Worm (Caenorhabditis elegans) whole organism, L4 larva: ENCODE measurements around the gene C55C3.4.

Experiments used
- F44E2.7 ChIP-seq: fragments of 200-800 bp; sonication (Bioruptor generic); IDR thresholded peaks from 2 replicates; pipeline ENCODE4 v2.1.2; 2022; ENCODE audit warnings: missing genetic modification characterization, missing compliant biosample characterization
- R02D3.7 ChIP-seq: fragments of 150-350 bp; sonication (generic microtip); optimal IDR thresholded peaks from 3 replicates; lab custom pipeline; 2014; ENCODE audit warnings: missing biosample characterization, missing genetic modification characterization
- T20F7.1 ChIP-seq: fragments of 200-800 bp; sonication (Bioruptor generic); optimal IDR thresholded peaks from 2 replicates; lab custom pipeline; 2018; ENCODE audit warnings: mild to moderate bottlenecking, missing genetic modification characterization, missing compliant biosample characterization
- T26A8.4 ChIP-seq: fragments of 200-800 bp; sonication (Bioruptor generic); IDR thresholded peaks from 2 replicates; pipeline ENCODE4 v1.3.6; 2022; ENCODE audit warnings: missing genetic modification characterization, missing compliant biosample characterization
- Y48G9A.11 ChIP-seq: fragments of 200-800 bp; sonication (Bioruptor generic); IDR thresholded peaks from 2 replicates; pipeline ENCODE4 v1.3.6; 2022; ENCODE audit warnings: missing genetic modification reagents, missing genetic modification characterization, missing compliant biosample characterization
- Y5F2A.4 ChIP-seq: fragments of 200-800 bp; sonication (Bioruptor generic); optimal IDR thresholded peaks from 2 replicates; lab custom pipeline; 2018; ENCODE audit warnings: mild to moderate bottlenecking, missing genetic modification characterization, missing compliant biosample characterization
- Y75B8A.6 ChIP-seq: fragments of 200-800 bp; sonication (Bioruptor generic); IDR thresholded peaks from 2 replicates; pipeline ENCODE4 v1.3.6; 2022; ENCODE audit warnings: missing genetic modification reagents, missing genetic modification characterization, missing compliant biosample characterization
- ZK337.2 ChIP-seq: fragments of 200-800 bp; sonication (Bioruptor generic); IDR thresholded peaks from 2 replicates; pipeline ENCODE4 v1.3.6; 2022; ENCODE audit warnings: missing genetic modification reagents, missing genetic modification characterization, missing compliant biosample characterization
- aha-1 ChIP-seq: fragments of 150-350 bp; peaks from one replicate; lab custom pipeline; 2014; ENCODE audit warnings: missing biosample characterization, missing genetic modification characterization
- ama-1 ChIP-seq: fragments of 150-350 bp; optimal IDR thresholded peaks from 2 replicates; lab custom pipeline; 2014; ENCODE audit warnings: inconsistent platforms, mixed read lengths
- arid-1 ChIP-seq: fragments of 200-800 bp; sonication (Bioruptor generic); conservative IDR thresholded peaks from 2 replicates; pipeline ENCODE4 v1.3.6; 2022; ENCODE audit warnings: missing genetic modification reagents, missing genetic modification characterization, missing compliant biosample characterization
- attf-4 ChIP-seq: sonication (generic microtip); optimal IDR thresholded peaks from 3 replicates; lab custom pipeline; 2017; ENCODE audit warnings: missing biosample characterization, missing genetic modification characterization
- ceh-44 ChIP-seq: fragments of 200-800 bp; sonication (Bioruptor generic); IDR thresholded peaks from 2 replicates; pipeline ENCODE4 v1.3.6; 2022; ENCODE audit warnings: missing genetic modification reagents, missing genetic modification characterization, missing compliant biosample characterization
- ceh-62 ChIP-seq: sonication (generic microtip); optimal IDR thresholded peaks from 2 replicates; lab custom pipeline; 2017; ENCODE audit warnings: missing biosample characterization, missing genetic modification characterization
- ces-1 ChIP-seq: fragments of 150-350 bp; sonication (generic microtip); optimal IDR thresholded peaks from 4 replicates; lab custom pipeline; 2014; ENCODE audit warnings: missing biosample characterization, missing genetic modification reagents, missing genetic modification characterization
- cey-2 ChIP-seq: sonication (generic microtip); optimal IDR thresholded peaks from 3 replicates; lab custom pipeline; 2017; ENCODE audit warnings: missing genetic modification characterization, mild to moderate bottlenecking, missing compliant biosample characterization, antibody characterized with exemption, borderline replicate concordance; ENCODE audit not compliant: insufficient read depth
- dmd-8 ChIP-seq: fragments of 200-800 bp; sonication (Bioruptor generic); IDR thresholded peaks from 2 replicates; pipeline ENCODE4 v1.3.6; 2022; ENCODE audit warnings: missing genetic modification characterization, missing compliant biosample characterization
- dmd-9 ChIP-seq: fragments of 200-800 bp; sonication (Bioruptor generic); IDR thresholded peaks from 2 replicates; pipeline ENCODE4 v1.3.6; 2022; ENCODE audit warnings: missing genetic modification reagents, missing genetic modification characterization, missing compliant biosample characterization
- duxl-1 ChIP-seq: sonication (generic microtip); optimal IDR thresholded peaks from 2 replicates; lab custom pipeline; 2016; ENCODE audit warnings: mild to moderate bottlenecking, missing genetic modification characterization, moderate library complexity, missing compliant biosample characterization; ENCODE audit not compliant: poor library complexity
- dve-1 ChIP-seq: sonication (generic microtip); optimal IDR thresholded peaks from 2 replicates; lab custom pipeline; 2017; ENCODE audit warnings: antibody characterized with exemption, mild to moderate bottlenecking, missing genetic modification characterization, missing compliant biosample characterization; ENCODE audit not compliant: insufficient read depth
- hlh-30 ChIP-seq: sonication (generic microtip); optimal IDR thresholded peaks from 2 replicates; lab custom pipeline; 2017; ENCODE audit warnings: antibody characterized with exemption, mild to moderate bottlenecking, missing genetic modification characterization, missing compliant biosample characterization; ENCODE audit not compliant: insufficient read depth
- hmg-1.1 ChIP-seq: fragments of 200-800 bp; sonication (Bioruptor generic); IDR thresholded peaks from 2 replicates; pipeline ENCODE4 v1.3.6; 2022; ENCODE audit warnings: missing genetic modification reagents, missing genetic modification characterization, missing compliant biosample characterization
- jun-1 ChIP-seq: fragments of 150-350 bp; optimal IDR thresholded peaks from 2 replicates; lab custom pipeline; 2014; ENCODE audit warnings: missing biosample characterization, missing genetic modification reagents, missing genetic modification characterization
- lin-1 ChIP-seq: fragments of 200-800 bp; sonication (Bioruptor generic); IDR thresholded peaks from 2 replicates; pipeline ENCODE4 v1.3.6; 2022; ENCODE audit warnings: missing genetic modification reagents, missing genetic modification characterization, missing compliant biosample characterization
- lin-29 ChIP-seq: fragments of 200-800 bp; sonication (Bioruptor generic); IDR thresholded peaks from 2 replicates; pipeline ENCODE4 v1.3.6; 2022; ENCODE audit warnings: missing genetic modification reagents, missing genetic modification characterization, missing compliant biosample characterization
- lin-38 ChIP-seq: fragments of 200-800 bp; sonication (Bioruptor generic); IDR thresholded peaks from 2 replicates; pipeline ENCODE4 v1.3.6; 2022; ENCODE audit warnings: missing genetic modification reagents, missing genetic modification characterization, missing compliant biosample characterization
- lsy-2 ChIP-seq, 2 experiments: fragments of 150-350 bp in 1 of 2; sonication (generic microtip) in 1 of 2; optimal IDR thresholded peaks; 2 replicates each; lab custom pipeline; 2014 to 2017; ENCODE audit warnings: missing biosample characterization in 2 of 2, missing genetic modification characterization in 2 of 2
- mdt-29 ChIP-seq: fragments of 200-800 bp; sonication (Bioruptor generic); IDR thresholded peaks from 2 replicates; pipeline ENCODE4 v1.3.6; 2022; ENCODE audit warnings: missing genetic modification reagents, missing genetic modification characterization, missing compliant biosample characterization
- mxl-3 ChIP-seq: fragments of 200-800 bp; sonication (Bioruptor generic); optimal IDR thresholded peaks from 2 replicates; lab custom pipeline; 2018; ENCODE audit warnings: mild to moderate bottlenecking, missing genetic modification characterization, missing compliant biosample characterization
- nhr-10 ChIP-seq: fragments of 150-350 bp; optimal IDR thresholded peaks from 2 replicates; lab custom pipeline; 2014; ENCODE audit warnings: missing biosample characterization, missing genetic modification characterization
- nhr-102 ChIP-seq: sonication (generic microtip); optimal IDR thresholded peaks from 2 replicates; lab custom pipeline; 2016; ENCODE audit warnings: mild to moderate bottlenecking, missing genetic modification characterization, moderate library complexity, missing compliant biosample characterization
- nhr-111 ChIP-seq: fragments of 200-800 bp; sonication (Bioruptor generic); optimal IDR thresholded peaks from 2 replicates; lab custom pipeline; 2018; ENCODE audit warnings: mild to moderate bottlenecking, missing genetic modification characterization, missing compliant biosample characterization
- nhr-28 ChIP-seq: fragments of 150-350 bp; optimal IDR thresholded peaks from 2 replicates; lab custom pipeline; 2014; ENCODE audit warnings: missing biosample characterization, missing genetic modification characterization
- nhr-42 ChIP-seq: fragments of 200-800 bp; sonication (Bioruptor generic); IDR thresholded peaks from 2 replicates; pipeline ENCODE4 v1.3.6; 2022; ENCODE audit warnings: missing genetic modification characterization, missing compliant biosample characterization
- nhr-48 ChIP-seq: sonication (generic microtip); optimal IDR thresholded peaks from 2 replicates; lab custom pipeline; 2016; ENCODE audit warnings: mild to moderate bottlenecking, missing genetic modification characterization, missing compliant biosample characterization
- nhr-6 ChIP-seq: fragments of 150-350 bp; optimal IDR thresholded peaks from 2 replicates; lab custom pipeline; 2014; ENCODE audit warnings: missing biosample characterization, missing genetic modification characterization
- nhr-76 ChIP-seq: fragments of 150-350 bp; optimal IDR thresholded peaks from 2 replicates; lab custom pipeline; 2014; ENCODE audit warnings: missing biosample characterization, missing genetic modification characterization
- rbr-2 ChIP-seq: sonication (generic microtip); optimal IDR thresholded peaks from 2 replicates; lab custom pipeline; 2016; ENCODE audit warnings: missing genotype, missing genetic modification characterization, missing compliant biosample characterization
- saeg-2 ChIP-seq: fragments of 200-800 bp; sonication (Bioruptor generic); IDR thresholded peaks from 2 replicates; pipeline ENCODE4 v1.3.6; 2022; ENCODE audit warnings: missing genetic modification reagents, missing genetic modification characterization, missing compliant biosample characterization
- set-16 ChIP-seq: fragments of 200-800 bp; sonication (Bioruptor generic); IDR thresholded peaks from 2 replicates; pipeline ENCODE4 v1.3.6; 2022; ENCODE audit warnings: missing genetic modification reagents, missing genetic modification characterization, missing compliant biosample characterization
- snpc-4 ChIP-seq: fragments of 150-350 bp; optimal IDR thresholded peaks from 2 replicates; lab custom pipeline; 2014; ENCODE audit warnings: missing biosample characterization, missing genetic modification characterization
- spr-3 ChIP-seq: fragments of 200-800 bp; sonication (Bioruptor generic); optimal IDR thresholded peaks from 2 replicates; lab custom pipeline; 2018; ENCODE audit warnings: mild to moderate bottlenecking, missing genetic modification characterization, missing compliant biosample characterization
- tra-1 ChIP-seq: fragments of 200-800 bp; sonication (Bioruptor generic); IDR thresholded peaks from 2 replicates; pipeline ENCODE4 v1.3.6; 2022; ENCODE audit warnings: missing genetic modification reagents, missing genetic modification characterization, missing compliant biosample characterization
- unc-39 ChIP-seq: sonication (generic microtip); optimal IDR thresholded peaks from 2 replicates; lab custom pipeline; 2017; ENCODE audit warnings: missing biosample characterization, missing genetic modification characterization
- unc-62 ChIP-seq, 3 experiments: fragments of 150-350 bp in 1 of 3; sonication (generic microtip); optimal IDR thresholded peaks in 2 of 3; peaks in 1 of 3; 1 replicate in 1 of 3; 2 replicates in 2 of 3; lab custom pipeline; 2014 to 2017; ENCODE audit warnings: missing biosample characterization in 3 of 3, missing genetic modification characterization in 3 of 3, missing genetic modification reagents in 3 of 3, missing genotype in 1 of 3
- zag-1 ChIP-seq: fragments of 150-350 bp; optimal IDR thresholded peaks from 2 replicates; lab custom pipeline; 2014; ENCODE audit warnings: missing biosample characterization, missing genetic modification characterization
- zfp-2 ChIP-seq: sonication (generic microtip); optimal IDR thresholded peaks from 2 replicates; lab custom pipeline; 2016; ENCODE audit warnings: mild to moderate bottlenecking, missing genetic modification characterization, missing compliant biosample characterization
- zfp-3 ChIP-seq: fragments of 200-800 bp; sonication (Bioruptor generic); conservative IDR thresholded peaks from 2 replicates; pipeline ENCODE4 v1.3.6; 2022; ENCODE audit warnings: missing genetic modification reagents, missing genetic modification characterization, missing compliant biosample characterization
- zip-2 ChIP-seq: fragments of 150-350 bp; optimal IDR thresholded peaks from 2 replicates; lab custom pipeline; 2014; ENCODE audit warnings: missing biosample characterization, missing genetic modification characterization

C55C3.4 gene

ce11 chrIV:5660239-5660638, 17.7 kb downstream of the C55C3.4 start, which contains the start of gene skn-1 (continued):
- no peak for TF ChIP-seq rbr-2
- no peak for TF ChIP-seq zag-1 (tag; lab: Kevin White, UChicago)
- no peak for TF ChIP-seq nhr-48 (tag; lab: Kevin White, UChicago)
- TF ChIP-seq hlh-30 (tag; lab: Kevin White, UChicago): peak; percentile 9
- TF ChIP-seq duxl-1: peak; percentile 27
- 0 out of 2 replicates have a peak, but pooled peaks have one; percentile 14 for TF ChIP-seq nhr-42 (GFP tag; lab: Robert Waterston, UW)
- TF ChIP-seq dve-1 (tag; lab: Kevin White, UChicago): no peak
- no peak for TF ChIP-seq Y5F2A.4 (GFP tag; lab: Kevin White, UChicago)
- TF ChIP-seq jun-1 (tag; lab: Kevin White, UChicago): no peak
- TF ChIP-seq T20F7.1: no peak
- TF ChIP-seq T26A8.4: 0 out of 2 replicates have a peak, but pooled peaks have one; percentile 12
- TF ChIP-seq unc-62 (GFP tag; optimal IDR thresholded peaks at IDR 0.05 in 1 of 2; lab: Kevin White, UChicago): no peak
- TF ChIP-seq unc-62 (tag; optimal IDR thresholded peaks at IDR 0.05; lab: Kevin White, UChicago): no peak

- TF ChIP-seq Y75B8A.6 (GFP tag; lab: Robert Waterston, UW) (no peak), mdt-29 (GFP tag; lab: Robert Waterston, UW) (no peak), nhr-102 (tag; lab: Kevin White, UChicago) (no peak), ceh-62 (tag; lab: Kevin White, UChicago) (no peak), nhr-28 (tag; lab: Kevin White, UChicago) (peak; percentile 80), ama-1 (lab: Kevin White, UChicago) (no peak), tra-1 (GFP tag; lab: Robert Waterston, UW) (no peak), zag-1 (tag; lab: Kevin White, UChicago) (no peak), snpc-4 (tag; lab: Kevin White, UChicago) (no peak), nhr-10 (tag; lab: Kevin White, UChicago) (no peak), dmd-8 (GFP tag; lab: Robert Waterston, UW) (no peak), R02D3.7 (tag; lab: Kevin White, UChicago) (no peak), lsy-2 (tag; optimal IDR thresholded peaks at IDR 0.05; lab: Kevin White, UChicago) (no peak), spr-3 (GFP tag; lab: Kevin White, UChicago) (no peak), zip-2 (tag; lab: Kevin White, UChicago) (no peak), nhr-42 (GFP tag; lab: Robert Waterston, UW) (no peak), cey-2 (tag; lab: Kevin White, UChicago) (no peak), ceh-44 (GFP tag; lab: Robert Waterston, UW) (no peak), aha-1 (peak; percentile 32), ces-1 (no peak), nhr-111 (GFP tag; lab: Kevin White, UChicago) (no peak), zfp-3 (no peak), lin-38 (no peak), Y5F2A.4 (GFP tag; lab: Kevin White, UChicago) (no peak), zfp-2 (tag; lab: Kevin White, UChicago) (no peak), lin-29 (no peak), set-16 (no peak), ZK337.2 (GFP tag; lab: Robert Waterston, UW) (no peak), hmg-1.1 (GFP tag; lab: Robert Waterston, UW) (0 out of 2 replicates have a peak, but pooled peaks have one; percentile 13), attf-4 (tag; lab: Kevin White, UChicago) (no peak), nhr-48 (tag; lab: Kevin White, UChicago) (no peak), lin-1 (GFP tag; lab: Robert Waterston, UW) (peak; percentile 82), saeg-2 (GFP tag; lab: Robert Waterston, UW) (no peak), unc-39 (tag; lab: Kevin White, UChicago) (no peak), F44E2.7 (no peak), jun-1 (tag; lab: Kevin White, UChicago) (no peak), dmd-9 (GFP tag; lab: Robert Waterston, UW) (no peak), T20F7.1 (no peak), nhr-6 (tag; lab: Kevin White, UChicago) (no peak), arid-1 (no peak), mxl-3 (GFP tag; lab: Kevin White, UChicago) (peak; percentile 31), nhr-76 (tag; lab: Kevin White, UChicago) (no peak), duxl-1 (no peak), Y48G9A.11 (GFP tag; lab: Robert Waterston, UW) (no peak)
Measured at ce11 chrIV:5659461-5659860, 18.5 kb downstream of the C55C3.4 start.
